Fruit fly (Drosophila melanogaster): ENCODE measurements around the gene mRpL36.
A peak's percentile ranks its signal among the peaks of the same experiment; 100 is the strongest.

mRpL36 gene

dm6 chr3L:8153206-8153996 is 28.5 kb upstream of the mRpL36 start (continued):
- TF ChIP-seq nau (GFP tag; optimal IDR thresholded peaks at IDR 0.05) (peak; percentile 62), CG4707 (GFP tag; optimal IDR thresholded peaks at IDR 0.05) (no peak), CG33213 (GFP tag; optimal IDR thresholded peaks at IDR 0.05) (peak; percentile 41), Bgb (GFP tag; IDR thresholded peaks at IDR 0.05; ENCODE audit: partially characterized antibody) (no peak), ci (GFP tag; IDR thresholded peaks at IDR 0.05) (peak; percentile 91), Stat92E (GFP tag; optimal IDR thresholded peaks at IDR 0.05) (no peak), CG16815 (GFP tag; optimal IDR thresholded peaks at IDR 0.05) (no peak), Max (GFP tag; optimal IDR thresholded peaks at IDR 0.05) (peak; percentile 29), HLH3B (GFP tag; IDR thresholded peaks at IDR 0.05) (peak; percentile 71), CG2889 (GFP tag; IDR thresholded peaks at IDR 0.05) (peak; percentile 31; the same call in 1 of the 3 replicates), scrt (GFP tag; optimal IDR thresholded peaks at IDR 0.05) (peak; percentile 32), Atf-2 (GFP tag; optimal IDR thresholded peaks at IDR 0.05) (peak; percentile 37), CG9797 (GFP tag; optimal IDR thresholded peaks at IDR 0.05) (no peak), fd3F (GFP tag; optimal IDR thresholded peaks at IDR 0.05) (no peak), kni (GFP tag; optimal IDR thresholded peaks at IDR 0.05) (no peak), dm (GFP tag; optimal IDR thresholded peaks at IDR 0.05) (no peak), CG16863 (GFP tag; optimal IDR thresholded peaks at IDR 0.05) (peak; percentile 37), CG5245 (GFP tag; optimal IDR thresholded peaks at IDR 0.05) (peak; percentile 46), Fer2 (tag; optimal IDR thresholded peaks at IDR 0.05) (no peak), CG9876 (GFP tag; optimal IDR thresholded peaks at IDR 0.05) (no peak), CG14014 (GFP tag; IDR thresholded peaks at IDR 0.05) (0 out of 2 replicates have a peak, but pooled peaks have one; percentile 31), CG17186 (GFP tag; optimal IDR thresholded peaks at IDR 0.05) (no peak), crc (GFP tag; optimal IDR thresholded peaks at IDR 0.05) (no peak), CG10209 (GFP tag; optimal IDR thresholded peaks at IDR 0.05) (peak; percentile 58), NfI (GFP tag; optimal IDR thresholded peaks at IDR 0.05) (peak; percentile 57), Camta (GFP tag; optimal IDR thresholded peaks at IDR 0.05) (peak; percentile 26), sd (tag; optimal IDR thresholded peaks at IDR 0.05) (no peak), CG11695 (GFP tag; IDR thresholded peaks at IDR 0.05) (0 out of 3 replicates have a peak, but pooled peaks have one; percentile 45), GATAe (GFP tag; conservative IDR thresholded peaks at IDR 0.05) (no peak), Atf3 (GFP tag; optimal IDR thresholded peaks at IDR 0.05) (peak; percentile 54), hth (optimal IDR thresholded peaks at IDR 0.05) (no peak), CHES-1-like (GFP tag; optimal IDR thresholded peaks at IDR 0.05) (no peak), Asciz (GFP tag; optimal IDR thresholded peaks at IDR 0.05) (peak; percentile 65), C15 (GFP tag; IDR thresholded peaks at IDR 0.05) (no peak), lola (GFP tag; optimal IDR thresholded peaks at IDR 0.05) (no peak), zen2 (GFP tag; IDR thresholded peaks at IDR 0.05; ENCODE audit: partially characterized antibody) (no peak), pros (GFP tag; optimal IDR thresholded peaks at IDR 0.05) (no peak), sug (tag; optimal IDR thresholded peaks at IDR 0.05) (no peak), kah (GFP tag; optimal IDR thresholded peaks at IDR 0.05) (peak; percentile 46), CG4282 (GFP tag; optimal IDR thresholded peaks at IDR 0.05) (no peak), crol (GFP tag; IDR thresholded peaks at IDR 0.05) (no peak), sima (GFP tag; optimal IDR thresholded peaks at IDR 0.05) (no peak), CG8944 (GFP tag; optimal IDR thresholded peaks at IDR 0.05) (peak; percentile 42), CG17361 (GFP tag; IDR thresholded peaks at IDR 0.05) (0 out of 3 replicates have a peak, but pooled peaks have one; percentile 29), CG4730 (GFP tag; IDR thresholded peaks at IDR 0.05) (0 out of 2 replicates have a peak, but pooled peaks have one; percentile 18), CG11247 (GFP tag; IDR thresholded peaks at IDR 0.05) (no peak; the same call in 1 of the 2 replicates), bcd (GFP tag; optimal IDR thresholded peaks at IDR 0.05) (peak; percentile 41), Dfd (GFP tag; optimal IDR thresholded peaks at IDR 0.05) (no peak), CG32767 (GFP tag; IDR thresholded peaks at IDR 0.05) (peak; percentile 55; the same call in 1 of the 2 replicates)

Data from whole organism, embryonic.